Worm (Caenorhabditis elegans) whole organism, late embryonic: ENCODE results near the gene ace-4.

Experiments used
- ama-1 ChIP-seq: fragments of 150-350 bp; optimal IDR thresholded peaks from 2 replicates; lab custom pipeline; 2014
- eyg-1 ChIP-seq: sonication (generic microtip); optimal IDR thresholded peaks from 2 replicates; lab custom pipeline; 2016; ENCODE audit warnings: missing genotype, missing genetic modification characterization, missing compliant biosample characterization
- rnt-1 ChIP-seq: sonication (generic microtip); optimal IDR thresholded peaks from 2 replicates; lab custom pipeline; 2016; ENCODE audit warnings: missing genetic modification characterization, missing compliant biosample characterization

DNA sequence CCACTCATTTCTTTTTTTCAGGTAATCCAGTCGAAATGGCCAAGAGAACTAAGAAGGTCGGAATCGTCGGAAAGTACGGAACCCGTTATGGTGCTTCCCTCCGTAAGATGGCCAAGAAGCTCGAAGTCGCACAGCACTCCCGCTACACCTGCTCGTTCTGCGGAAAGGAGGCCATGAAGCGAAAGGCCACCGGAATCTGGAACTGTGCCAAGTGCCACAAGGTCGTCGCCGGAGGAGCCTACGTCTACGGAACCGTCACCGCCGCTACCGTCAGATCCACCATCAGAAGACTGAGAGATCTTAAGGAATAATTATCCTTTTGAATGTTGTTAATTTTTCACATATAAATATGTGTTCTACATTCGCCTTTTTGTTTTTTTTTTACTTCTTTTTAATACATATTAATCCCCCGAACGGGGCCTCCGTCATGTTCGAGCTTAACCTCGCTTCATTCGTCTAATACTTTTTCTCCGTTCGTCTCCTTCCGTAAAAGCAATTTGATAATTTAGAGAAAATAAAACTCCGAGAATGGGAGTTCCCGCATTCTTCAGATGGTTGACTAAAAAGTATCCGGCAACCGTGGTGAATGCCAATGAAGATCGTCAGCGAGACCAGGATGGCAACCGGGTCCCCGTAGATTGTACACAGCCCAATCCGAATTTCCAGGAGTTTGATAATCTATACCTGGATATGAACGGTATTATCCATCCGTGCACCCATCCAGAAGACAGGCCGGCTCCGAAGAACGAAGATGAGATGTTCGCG lies 42.4 kb upstream of the ace-4 start, which contains the start of the genes rpl-43 and xrn-2:
- TF ChIP-seq rnt-1 (tag; lab: Kevin White, UChicago) (no peak), ama-1 (lab: Kevin White, UChicago) (peak; percentile 34), eyg-1 (tag; lab: Kevin White, UChicago) (no peak)
